Worm (Caenorhabditis elegans) whole organism, mixed stage, embryonic: Measurements from ENCODE around the gene set-19.

Experiments
- M03D4.4 ChIP-seq: sonication (generic microtip); optimal IDR thresholded peaks from 2 replicates; lab custom pipeline; 2017; ENCODE audit warnings: mild to moderate bottlenecking, missing genetic modification characterization, missing compliant biosample characterization
- bed-3 ChIP-seq: fragments of 200-800 bp; sonication (Bioruptor generic); optimal IDR thresholded peaks from 3 replicates; lab custom pipeline; 2018; ENCODE audit warnings: mild to moderate bottlenecking, missing genetic modification characterization, moderate library complexity, missing compliant biosample characterization
- ceh-39 ChIP-seq: fragments of 150-350 bp; optimal IDR thresholded peaks from 2 replicates; lab custom pipeline; 2014; ENCODE audit warnings: missing biosample characterization, missing genetic modification characterization
- ceh-43 ChIP-seq: fragments of 200-800 bp; sonication (Bioruptor generic); optimal IDR thresholded peaks from 2 replicates; lab custom pipeline; 2018; ENCODE audit warnings: mild to moderate bottlenecking, missing genetic modification characterization, moderate library complexity, missing compliant biosample characterization
- ces-1 ChIP-seq: fragments of 150-350 bp; optimal IDR thresholded peaks from 2 replicates; lab custom pipeline; 2014; ENCODE audit warnings: missing biosample characterization, missing genetic modification reagents, missing genetic modification characterization
- cnd-1 ChIP-seq: fragments of 200-800 bp; sonication (Bioruptor generic); optimal IDR thresholded peaks from 2 replicates; lab custom pipeline; 2018; ENCODE audit warnings: mild to moderate bottlenecking, missing genetic modification characterization, missing compliant biosample characterization
- drap-1 ChIP-seq: fragments of 200-800 bp; sonication (Bioruptor generic); optimal IDR thresholded peaks from 3 replicates; lab custom pipeline; 2018; ENCODE audit warnings: mild to moderate bottlenecking, missing genetic modification characterization, missing compliant biosample characterization
- elt-1 ChIP-seq: sonication (generic microtip); optimal IDR thresholded peaks from 2 replicates; lab custom pipeline; 2017; ENCODE audit warnings: missing genetic modification characterization, mild to moderate bottlenecking, missing compliant biosample characterization, antibody characterized with exemption, moderate library complexity, borderline replicate concordance; ENCODE audit not compliant: insufficient read depth
- elt-3 ChIP-seq: fragments of 150-350 bp; optimal IDR thresholded peaks from 2 replicates; lab custom pipeline; 2014; ENCODE audit warnings: missing biosample characterization, missing genetic modification characterization
- flh-1 ChIP-seq: fragments of 200-800 bp; sonication (Bioruptor generic); optimal IDR thresholded peaks from 2 replicates; lab custom pipeline; 2018; ENCODE audit warnings: mild to moderate bottlenecking, missing genetic modification characterization, moderate library complexity, missing compliant biosample characterization
- ham-2 ChIP-seq: fragments of 200-800 bp; sonication (Bioruptor generic); optimal IDR thresholded peaks from 2 replicates; lab custom pipeline; 2018; ENCODE audit warnings: mild to moderate bottlenecking, missing genetic modification characterization, missing compliant biosample characterization
- hlh-1 ChIP-seq: fragments of 150-350 bp; optimal IDR thresholded peaks from 2 replicates; lab custom pipeline; 2014; ENCODE audit warnings: missing biosample characterization, missing genetic modification reagents, missing genetic modification characterization
- lin-13 ChIP-seq: fragments of 150-350 bp; optimal IDR thresholded peaks from 2 replicates; lab custom pipeline; 2014; ENCODE audit warnings: missing biosample characterization, missing genetic modification characterization
- lin-32 ChIP-seq: fragments of 200-800 bp; sonication (Bioruptor generic); optimal IDR thresholded peaks from 2 replicates; lab custom pipeline; 2018; ENCODE audit warnings: mild to moderate bottlenecking, missing genetic modification characterization, missing compliant biosample characterization
- lsy-2 ChIP-seq: fragments of 150-350 bp; optimal IDR thresholded peaks from 2 replicates; lab custom pipeline; 2014; ENCODE audit warnings: missing biosample characterization, missing genetic modification characterization
- mab-5 ChIP-seq: fragments of 150-350 bp; optimal IDR thresholded peaks from 2 replicates; lab custom pipeline; 2014; ENCODE audit warnings: missing biosample characterization, missing genetic modification characterization
- mep-1 ChIP-seq: fragments of 150-350 bp; optimal IDR thresholded peaks from 2 replicates; lab custom pipeline; 2017; ENCODE audit warnings: missing biosample characterization, missing genetic modification reagents, missing genetic modification characterization, inconsistent platforms
- mls-2 ChIP-seq: sonication (generic microtip); optimal IDR thresholded peaks from 2 replicates; lab custom pipeline; 2016; ENCODE audit warnings: mild to moderate bottlenecking, missing genetic modification characterization, moderate library complexity, missing compliant biosample characterization
- nhr-12 ChIP-seq: fragments of 150-350 bp; optimal IDR thresholded peaks from 2 replicates; lab custom pipeline; 2014; ENCODE audit warnings: missing biosample characterization, missing genetic modification characterization
- nhr-2 ChIP-seq: fragments of 150-350 bp; optimal IDR thresholded peaks from 2 replicates; lab custom pipeline; 2014; ENCODE audit warnings: missing biosample characterization, missing genetic modification characterization
- nhr-237 ChIP-seq: fragments of 150-350 bp; optimal IDR thresholded peaks from 2 replicates; lab custom pipeline; 2014; ENCODE audit warnings: missing biosample characterization, missing genetic modification characterization
- nhr-28 ChIP-seq: fragments of 150-350 bp; optimal IDR thresholded peaks from 2 replicates; lab custom pipeline; 2014; ENCODE audit warnings: missing biosample characterization, missing genetic modification characterization
- nhr-76 ChIP-seq: sonication (generic microtip); optimal IDR thresholded peaks from 2 replicates; lab custom pipeline; 2017; ENCODE audit warnings: missing biosample characterization, missing genetic modification characterization
- pha-4 ChIP-seq: fragments of 150-350 bp; optimal IDR thresholded peaks from 2 replicates; lab custom pipeline; 2018; ENCODE audit warnings: missing biosample characterization, missing genetic modification reagents, missing genetic modification characterization
- snpc-4 ChIP-seq: fragments of 150-350 bp; optimal IDR thresholded peaks from 2 replicates; lab custom pipeline; 2014; ENCODE audit warnings: missing biosample characterization, missing genetic modification characterization
- sptf-1 ChIP-seq: sonication (generic microtip); optimal IDR thresholded peaks from 2 replicates; lab custom pipeline; 2017; ENCODE audit warnings: mild to moderate bottlenecking, missing genetic modification characterization, moderate library complexity, missing compliant biosample characterization
- tbx-8 ChIP-seq: fragments of 200-800 bp; sonication (Bioruptor generic); optimal IDR thresholded peaks from 2 replicates; lab custom pipeline; 2018; ENCODE audit warnings: mild to moderate bottlenecking, missing genetic modification characterization, moderate library complexity, missing compliant biosample characterization
- unc-120 ChIP-seq: sonication (generic microtip); optimal IDR thresholded peaks from 2 replicates; lab custom pipeline; 2017; ENCODE audit warnings: missing genetic modification characterization, missing compliant biosample characterization; ENCODE audit not compliant: poor library complexity, severe bottlenecking
- unc-39 ChIP-seq: fragments of 150-350 bp; optimal IDR thresholded peaks from 2 replicates; lab custom pipeline; 2014; ENCODE audit warnings: missing biosample characterization, missing genetic modification characterization
- unc-62 ChIP-seq: fragments of 150-350 bp; optimal IDR thresholded peaks from 2 replicates; lab custom pipeline; 2014; ENCODE audit warnings: missing biosample characterization, missing genetic modification reagents, missing genetic modification characterization
- zip-8 ChIP-seq: fragments of 150-350 bp; optimal IDR thresholded peaks from 2 replicates; lab custom pipeline; 2014; ENCODE audit warnings: missing biosample characterization, missing genetic modification characterization
- ztf-11 ChIP-seq: fragments of 150-350 bp; optimal IDR thresholded peaks from 2 replicates; lab custom pipeline; 2014; ENCODE audit warnings: missing biosample characterization, missing genetic modification characterization

set-19 gene

ce11 chrX:5724544-5724943, 44.5 kb upstream of the set-19 start:
- no peak for TF ChIP-seq nhr-2 (tag; lab: Kevin White, UChicago)
- peak; percentile 91 for TF ChIP-seq ces-1 (GFP tag; lab: Kevin White, UChicago)
- TF ChIP-seq, all 35 proteins: peak for 1

ce11 chrX:5723758-5724157, 43.7 kb upstream of the set-19 start:
- TF ChIP-seq ces-1 (GFP tag; lab: Kevin White, UChicago), result peak; percentile 95
- TF ChIP-seq lin-32 (GFP tag; lab: Kevin White, UChicago), result no peak

DNA sequence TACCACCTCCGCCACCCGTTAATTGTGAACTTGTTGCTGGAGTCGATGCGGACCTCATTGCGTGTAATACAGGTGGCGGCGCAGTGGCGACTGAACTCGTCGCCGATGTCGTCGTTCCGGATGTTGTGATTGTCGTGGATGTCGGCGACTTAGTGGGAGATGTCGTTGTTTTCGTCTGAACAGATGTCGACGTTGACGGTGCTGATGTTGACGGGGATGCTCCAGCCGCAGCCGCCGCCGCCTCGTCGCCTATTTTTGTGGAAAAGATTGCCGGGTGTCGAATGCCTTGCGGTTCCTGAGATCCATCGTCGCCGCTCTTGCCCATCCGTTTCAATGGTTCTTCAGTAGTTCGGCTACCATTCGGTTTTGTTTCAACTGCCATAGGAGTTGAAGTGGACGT, 40.9 kb upstream of the set-19 start:
- TF ChIP-seq lsy-2 (no peak), unc-120 (tag; lab: Kevin White, UChicago) (no peak), elt-1 (tag; lab: Kevin White, UChicago) (no peak), nhr-237 (tag; lab: Kevin White, UChicago) (no peak), zip-8 (tag; lab: Kevin White, UChicago) (no peak), mep-1 (tag; lab: Kevin White, UChicago) (no peak), flh-1 (GFP tag; lab: Kevin White, UChicago) (no peak), lin-32 (GFP tag; lab: Kevin White, UChicago) (no peak), snpc-4 (tag; lab: Kevin White, UChicago) (no peak), ham-2 (no peak), ces-1 (GFP tag; lab: Kevin White, UChicago) (no peak), ceh-43 (no peak)

ce11 chrX:5720124-5720523, 40.1 kb upstream of the set-19 start, which contains the start of gene C41G11.1:
Gene C41G11.1, minus strand, starts transcription at chrX:5720224.
- no peak for TF ChIP-seq mab-5 (tag; lab: Kevin White, UChicago)
- no peak for TF ChIP-seq drap-1 (GFP tag; lab: Kevin White, UChicago)
- TF ChIP-seq ceh-39, result no peak
- TF ChIP-seq unc-62 (GFP tag; lab: Kevin White, UChicago), result no peak
- no peak for TF ChIP-seq mep-1 (tag; lab: Kevin White, UChicago)
- no peak for TF ChIP-seq hlh-1 (tag; lab: Kevin White, UChicago)
- no peak for TF ChIP-seq lsy-2
- TF ChIP-seq ces-1 (GFP tag; lab: Kevin White, UChicago), result no peak
- no peak for TF ChIP-seq unc-39 (tag; lab: Kevin White, UChicago)
- TF ChIP-seq bed-3 (GFP tag; lab: Kevin White, UChicago), result no peak
- no peak for TF ChIP-seq elt-3
- TF ChIP-seq nhr-76 (tag; lab: Kevin White, UChicago), result no peak
- no peak for TF ChIP-seq snpc-4 (tag; lab: Kevin White, UChicago)
- TF ChIP-seq flh-1 (GFP tag; lab: Kevin White, UChicago), result no peak
- TF ChIP-seq ceh-43, result no peak
- TF ChIP-seq sptf-1 (tag; lab: Kevin White, UChicago), result no peak

ce11 chrX:5715831-5716364, 35.9 kb upstream of the set-19 start:
- TF ChIP-seq nhr-12 (tag; lab: Kevin White, UChicago), result no peak
- TF ChIP-seq M03D4.4 (tag; lab: Kevin White, UChicago), result no peak
- TF ChIP-seq sptf-1 (tag; lab: Kevin White, UChicago), result no peak
- no peak for TF ChIP-seq nhr-2 (tag; lab: Kevin White, UChicago)
- no peak for TF ChIP-seq lin-32 (GFP tag; lab: Kevin White, UChicago)

- TF ChIP-seq nhr-12 (tag; lab: Kevin White, UChicago), result no peak
- no peak for TF ChIP-seq nhr-76 (tag; lab: Kevin White, UChicago)
- TF ChIP-seq pha-4, result no peak
Observed at ce11 chrX:5715369-5715768, 35.3 kb upstream of the set-19 start.

DNA sequence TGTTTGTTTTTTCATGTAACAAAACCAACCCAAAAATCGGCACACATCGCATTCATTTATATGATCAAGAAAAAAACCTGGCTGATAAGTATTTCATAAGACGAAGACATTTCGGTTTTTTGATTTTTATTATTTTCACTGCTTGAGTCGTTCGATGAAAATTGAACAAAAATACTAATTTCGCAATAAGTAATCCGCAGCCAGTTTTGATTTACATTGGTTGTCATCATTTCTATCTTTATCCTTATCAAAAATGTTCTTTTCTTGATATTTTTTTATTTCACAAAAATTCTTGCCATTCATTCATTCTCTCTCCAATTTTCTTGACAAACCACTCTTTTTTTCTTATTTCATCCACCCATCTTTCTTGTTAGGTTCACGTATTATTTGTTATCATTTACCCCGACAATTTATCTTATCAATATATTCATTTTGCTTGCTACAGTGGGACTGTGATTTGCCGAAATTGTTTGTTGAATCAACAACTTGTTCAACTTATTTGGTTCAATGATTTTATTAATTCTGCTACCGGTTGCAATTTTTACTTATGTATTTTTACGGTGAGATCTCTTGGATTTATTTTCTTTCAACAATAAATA, 34.2 kb upstream of the set-19 start, which contains the start of gene cyp-43A1:
cyp-43A1 (plus strand) TSS at position 446 of the 599 bp plus-strand sequence.
- TF ChIP-seq unc-39 (tag; lab: Kevin White, UChicago) (no peak), nhr-12 (tag; lab: Kevin White, UChicago) (no peak), nhr-28 (tag; lab: Kevin White, UChicago) (no peak), mls-2 (tag; lab: Kevin White, UChicago) (no peak), ces-1 (GFP tag; lab: Kevin White, UChicago) (no peak), unc-120 (tag; lab: Kevin White, UChicago) (no peak), zip-8 (tag; lab: Kevin White, UChicago) (no peak), lsy-2 (no peak), nhr-2 (tag; lab: Kevin White, UChicago) (no peak), ztf-11 (no peak), mab-5 (tag; lab: Kevin White, UChicago) (no peak), tbx-8 (GFP tag; lab: Kevin White, UChicago) (no peak), lin-13 (tag; lab: Kevin White, UChicago) (no peak), cnd-1 (tag; lab: Kevin White, UChicago) (no peak), sptf-1 (tag; lab: Kevin White, UChicago) (no peak), hlh-1 (tag; lab: Kevin White, UChicago) (no peak), elt-1 (tag; lab: Kevin White, UChicago) (no peak)
